Worm (Caenorhabditis elegans): ENCODE results near the gene mrpl-2.

DNA sequence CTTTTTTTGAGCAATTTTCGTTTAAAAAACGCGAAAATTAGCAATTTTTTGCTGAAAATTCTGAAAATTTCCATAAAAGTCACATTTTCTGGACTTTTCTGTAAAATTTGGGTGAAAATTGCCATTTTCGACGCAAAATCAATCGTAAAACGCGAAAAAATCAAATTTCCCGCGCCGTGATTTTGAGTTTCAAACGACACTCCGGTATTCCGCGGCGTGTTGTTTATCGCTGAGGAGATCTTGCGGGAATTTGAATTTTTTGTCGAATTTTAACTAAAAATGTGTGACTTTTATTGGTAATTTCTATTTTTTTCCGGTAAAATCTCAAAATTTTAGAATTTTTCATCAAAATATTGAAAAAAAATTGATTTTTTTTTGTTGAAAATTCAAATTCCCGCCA is 28.1 kb downstream of the mrpl-2 start:
- TF ChIP-seq flt-1 (GFP tag; IDR thresholded peaks at IDR 0.05) = no peak
- TF ChIP-seq tab-1 (GFP tag; IDR thresholded peaks at IDR 0.05) = no peak
- no peak for TF ChIP-seq klf-2 (GFP tag; conservative IDR thresholded peaks at IDR 0.05)
- TF ChIP-seq ref-1 (GFP tag; conservative IDR thresholded peaks at IDR 0.05) = no peak
- no peak for TF ChIP-seq ztf-23 (GFP tag; IDR thresholded peaks at IDR 0.05)
- TF ChIP-seq cog-1 (tag; optimal IDR thresholded peaks at IDR 0.05) = no peak
- TF ChIP-seq T22C8.4 (GFP tag; IDR thresholded peaks at IDR 0.05) = no peak
- no peak for TF ChIP-seq med-1 (GFP tag; optimal IDR thresholded peaks at IDR 0.05; ENCODE audit: insufficient read depth)
